Fruit fly (Drosophila melanogaster) whole organism, prepupa: ENCODE measurements around the gene Cpr65Au.

Experiments
- CG10631 ChIP-seq: fragments of 200-800 bp; sonication (Bioruptor generic); optimal IDR thresholded peaks from 2 replicates; lab custom pipeline; 2016; ENCODE audit warnings: missing biosample characterization, missing genetic modification characterization
- CG10669 ChIP-seq: fragments of 200-800 bp; sonication (Bioruptor generic); optimal IDR thresholded peaks from 3 replicates; lab custom pipeline; 2018; ENCODE audit warnings: missing biosample characterization, mild to moderate bottlenecking, missing genetic modification characterization, moderate library complexity
- CG11294 ChIP-seq: fragments of 200-800 bp; sonication (Bioruptor generic); IDR thresholded peaks from 2 replicates; pipeline ENCODE4 v1.3.6; 2022; ENCODE audit warnings: missing biosample characterization, missing genetic modification characterization
- CG15336 ChIP-seq: fragments of 200-800 bp; sonication (Bioruptor generic); IDR thresholded peaks from 2 replicates; pipeline ENCODE4 v1.3.6; 2022; ENCODE audit warnings: missing biosample characterization, missing genetic modification characterization
- CG6163 ChIP-seq: fragments of 200-800 bp; sonication (Bioruptor generic); IDR thresholded peaks from 3 replicates; pipeline ENCODE4 v1.3.6; 2022; ENCODE audit warnings: missing biosample characterization, missing genetic modification characterization
- CG8632 ChIP-seq: fragments of 200-800 bp; sonication (Bioruptor generic); optimal IDR thresholded peaks from 3 replicates; lab custom pipeline; 2016; ENCODE audit warnings: missing biosample characterization, missing genetic modification characterization
- Hr39 ChIP-seq: fragments of 200-800 bp; sonication (Bioruptor generic); optimal IDR thresholded peaks from 2 replicates; lab custom pipeline; 2016; ENCODE audit warnings: missing biosample characterization, missing genetic modification characterization
- Lpt ChIP-seq: fragments of 200-800 bp; sonication (Bioruptor generic); optimal IDR thresholded peaks from 3 replicates; lab custom pipeline; 2016; ENCODE audit warnings: missing biosample characterization, missing genetic modification characterization
- OdsH ChIP-seq: fragments of 200-800 bp; sonication (Bioruptor generic); optimal IDR thresholded peaks from 3 replicates; lab custom pipeline; 2016; ENCODE audit warnings: missing biosample characterization, missing genetic modification characterization
- dac ChIP-seq: fragments of 200-800 bp; sonication (Bioruptor generic); optimal IDR thresholded peaks from 2 replicates; lab custom pipeline; 2017; ENCODE audit warnings: missing biosample characterization, mild to moderate bottlenecking, missing genetic modification characterization
- dsx ChIP-seq: fragments of 200-800 bp; optimal IDR thresholded peaks from 3 replicates; lab custom pipeline; 2019; ENCODE audit warnings: missing biosample characterization, mild to moderate bottlenecking, missing genetic modification characterization, moderate library complexity; ENCODE audit not compliant: poor library complexity, severe bottlenecking
- fkh ChIP-seq: fragments of 200-800 bp; sonication (Bioruptor generic); optimal IDR thresholded peaks from 3 replicates; lab custom pipeline; 2017; ENCODE audit warnings: missing biosample characterization, mild to moderate bottlenecking, missing genetic modification characterization, moderate library complexity

dm6 chr3L:6144769-6145220 lies 12.9 kb upstream of the Cpr65Au start, which contains the start of gene Lcp65Ac:
- TF ChIP-seq CG10631 (GFP tag; lab: Kevin White, UChicago): no peak
- no peak for TF ChIP-seq fkh
- no peak for TF ChIP-seq dsx (GFP tag; lab: Kevin White, UChicago)
- no peak for TF ChIP-seq CG11294
- TF ChIP-seq CG10669 (GFP tag; lab: Kevin White, UChicago): no peak
- TF ChIP-seq OdsH (GFP tag; lab: Kevin White, UChicago): no peak
- no peak for TF ChIP-seq Lpt
- TF ChIP-seq CG6163 (GFP tag; lab: Robert Waterston, UW): no peak
- no peak for TF ChIP-seq dac (GFP tag; lab: Kevin White, UChicago)
- no peak for TF ChIP-seq CG15336 (GFP tag; lab: Robert Waterston, UW)
- no peak for TF ChIP-seq CG8632 (GFP tag; lab: Kevin White, UChicago)
- TF ChIP-seq Hr39 (GFP tag; lab: Kevin White, UChicago): no peak
